Worm (Caenorhabditis elegans) whole organism, L1 larva: ENCODE data around the gene clec-129.

Experiments used
- C04F5.9 ChIP-seq: sonication (generic microtip); optimal IDR thresholded peaks from 2 replicates; lab custom pipeline; 2016; ENCODE audit warnings: missing genetic modification characterization, missing compliant biosample characterization
- C34B4.2 ChIP-seq: sonication (generic microtip); optimal IDR thresholded peaks from 2 replicates; lab custom pipeline; 2017; ENCODE audit warnings: mild to moderate bottlenecking, missing genetic modification characterization, missing compliant biosample characterization
- F16B12.6 ChIP-seq: fragments of 150-350 bp; optimal IDR thresholded peaks from 2 replicates; lab custom pipeline; 2014; ENCODE audit warnings: missing biosample characterization, missing genetic modification characterization
- alr-1 ChIP-seq: fragments of 200-800 bp; sonication (Bioruptor generic); optimal IDR thresholded peaks from 2 replicates; lab custom pipeline; 2018; ENCODE audit warnings: borderline replicate concordance, mild to moderate bottlenecking, missing genetic modification characterization, missing compliant biosample characterization
- aly-2 ChIP-seq: fragments of 150-350 bp; optimal IDR thresholded peaks from 2 replicates; lab custom pipeline; 2014; ENCODE audit warnings: missing biosample characterization, missing genetic modification characterization
- ama-1 ChIP-seq: fragments of 150-350 bp; optimal IDR thresholded peaks from 2 replicates; lab custom pipeline; 2014
- ceh-8 ChIP-seq: fragments of 200-800 bp; sonication (Bioruptor generic); optimal IDR thresholded peaks from 2 replicates; lab custom pipeline; 2018; ENCODE audit warnings: mild to moderate bottlenecking, missing genetic modification characterization, moderate library complexity, missing compliant biosample characterization
- ceh-82 ChIP-seq, 3 experiments: fragments of 150-350 bp in 1 of 3; sonication (generic microtip) in 2 of 3; optimal IDR thresholded peaks; 2 replicates each; lab custom pipeline; 2014 to 2017; ENCODE audit warnings: missing biosample characterization in 3 of 3, missing genetic modification characterization in 3 of 3
- ceh-88 ChIP-seq: fragments of 200-800 bp; sonication (Bioruptor generic); IDR thresholded peaks from 2 replicates; pipeline ENCODE4 v1.3.6; 2022; ENCODE audit warnings: missing genetic modification characterization, missing compliant biosample characterization
- ceh-90 ChIP-seq: sonication (generic microtip); optimal IDR thresholded peaks from 2 replicates; lab custom pipeline; 2016; ENCODE audit warnings: missing genetic modification characterization, missing compliant biosample characterization
- ces-1 ChIP-seq: fragments of 150-350 bp; optimal IDR thresholded peaks from 2 replicates; lab custom pipeline; 2014; ENCODE audit warnings: missing biosample characterization, missing genetic modification reagents, missing genetic modification characterization
- efl-1 ChIP-seq, 4 experiments: fragments of 150-350 bp; optimal IDR thresholded peaks in 3 of 4; peaks in 1 of 4; 1 replicate in 1 of 4; 2 replicates in 3 of 4; lab custom pipeline; 2014; ENCODE audit warnings: missing biosample characterization in 2 of 4, missing genetic modification characterization in 2 of 4, missing genetic modification reagents in 2 of 4
- efl-3 ChIP-seq: fragments of 200-800 bp; sonication (Bioruptor generic); optimal IDR thresholded peaks from 2 replicates; lab custom pipeline; 2018; ENCODE audit warnings: mild to moderate bottlenecking, missing genetic modification characterization, missing compliant biosample characterization
- egl-13 ChIP-seq: sonication (generic microtip); optimal IDR thresholded peaks from 2 replicates; lab custom pipeline; 2016; ENCODE audit warnings: missing genotype, missing genetic modification reagents, missing genetic modification characterization, missing compliant biosample characterization
- egl-27 ChIP-seq, 2 experiments: fragments of 150-350 bp in 1 of 2; sonication (generic microtip); optimal IDR thresholded peaks; 3 replicates each; lab custom pipeline; 2017 to 2018; ENCODE audit warnings: missing biosample characterization in 2 of 2, missing genetic modification characterization in 2 of 2, missing genetic modification reagents in 2 of 2
- ets-5 ChIP-seq: fragments of 200-800 bp; sonication (Bioruptor generic); IDR thresholded peaks from 2 replicates; pipeline ENCODE4 v1.3.6; 2022; ENCODE audit warnings: missing genetic modification characterization, missing compliant biosample characterization
- fkh-10 ChIP-seq: sonication (generic microtip); optimal IDR thresholded peaks from 2 replicates; lab custom pipeline; 2017; ENCODE audit warnings: missing biosample characterization, missing genetic modification reagents, missing genetic modification characterization
- fkh-4 ChIP-seq: sonication (generic microtip); optimal IDR thresholded peaks from 2 replicates; lab custom pipeline; 2016; ENCODE audit warnings: missing compliant biosample characterization, missing genetic modification characterization, borderline replicate concordance
- fkh-8 ChIP-seq: sonication (generic microtip); optimal IDR thresholded peaks from 2 replicates; lab custom pipeline; 2016; ENCODE audit warnings: mild to moderate bottlenecking, missing genetic modification characterization, missing compliant biosample characterization
- fos-1 ChIP-seq: fragments of 150-350 bp; optimal IDR thresholded peaks from 2 replicates; lab custom pipeline; 2014; ENCODE audit warnings: missing biosample characterization, missing genetic modification characterization
- grh-1 ChIP-seq: fragments of 200-800 bp; sonication (Bioruptor generic); IDR thresholded peaks from 2 replicates; pipeline ENCODE4 v1.3.6; 2022; ENCODE audit warnings: missing genetic modification reagents, missing genetic modification characterization, missing compliant biosample characterization
- irx-1 ChIP-seq: sonication (generic microtip); optimal IDR thresholded peaks from 2 replicates; lab custom pipeline; 2016; ENCODE audit warnings: missing genetic modification characterization, missing compliant biosample characterization
- isw-1 ChIP-seq: fragments of 200-800 bp; sonication (Bioruptor generic); IDR thresholded peaks from 2 replicates; pipeline ENCODE4 v1.3.6; 2022; ENCODE audit warnings: missing genetic modification characterization, missing compliant biosample characterization
- lin-13 ChIP-seq: fragments of 150-350 bp; optimal IDR thresholded peaks from 2 replicates; lab custom pipeline; 2014; ENCODE audit warnings: missing biosample characterization, missing genetic modification reagents, missing genetic modification characterization
- lin-14 ChIP-seq: fragments of 200-800 bp; sonication (Bioruptor generic); optimal IDR thresholded peaks from 2 replicates; lab custom pipeline; 2018; ENCODE audit warnings: mild to moderate bottlenecking, missing genetic modification characterization, moderate library complexity, missing compliant biosample characterization
- lin-15B ChIP-seq: fragments of 150-350 bp; sonication (generic microtip); optimal IDR thresholded peaks from 3 replicates; lab custom pipeline; 2014; ENCODE audit warnings: missing biosample characterization, missing genetic modification characterization
- lin-35 ChIP-seq, 2 experiments: fragments of 150-350 bp; optimal IDR thresholded peaks; 2 replicates each; lab custom pipeline; 2014; ENCODE audit warnings: missing biosample characterization in 2 of 2, missing genetic modification characterization in 2 of 2, missing genetic modification reagents in 2 of 2
- lsy-2 ChIP-seq, 2 experiments: fragments of 150-350 bp; optimal IDR thresholded peaks; 2 replicates each; lab custom pipeline; 2014; ENCODE audit warnings: missing biosample characterization in 2 of 2, missing genetic modification characterization in 2 of 2
- mab-9 ChIP-seq: fragments of 200-800 bp; sonication (Bioruptor generic); IDR thresholded peaks from 2 replicates; pipeline ENCODE4 v1.3.6; 2022; ENCODE audit warnings: missing genetic modification reagents, missing genetic modification characterization, missing compliant biosample characterization
- mdl-1 ChIP-seq, 2 experiments: fragments of 150-350 bp; optimal IDR thresholded peaks; 2 replicates each; lab custom pipeline; 2014 to 2017; ENCODE audit warnings: missing biosample characterization in 2 of 2, missing genetic modification characterization in 2 of 2, inconsistent platforms in 1 of 2
- mef-2 ChIP-seq: fragments of 150-350 bp; optimal IDR thresholded peaks from 2 replicates; lab custom pipeline; 2014; ENCODE audit warnings: missing biosample characterization, missing genetic modification characterization
- nhr-19 ChIP-seq: fragments of 200-800 bp; sonication (Bioruptor generic); conservative IDR thresholded peaks from 2 replicates; pipeline ENCODE4 v1.3.6; 2022; ENCODE audit warnings: missing genetic modification characterization, missing compliant biosample characterization
- nhr-20 ChIP-seq: sonication (generic microtip); optimal IDR thresholded peaks from 2 replicates; lab custom pipeline; 2016; ENCODE audit warnings: mild to moderate bottlenecking, missing genetic modification characterization, missing compliant biosample characterization
- nhr-237 ChIP-seq: fragments of 150-350 bp; optimal IDR thresholded peaks from 2 replicates; lab custom pipeline; 2014; ENCODE audit warnings: missing biosample characterization, missing genetic modification characterization
- nhr-47 ChIP-seq: sonication (generic microtip); optimal IDR thresholded peaks from 2 replicates; lab custom pipeline; 2016; ENCODE audit warnings: mild to moderate bottlenecking, missing genetic modification characterization, moderate library complexity, missing compliant biosample characterization
- nhr-71 ChIP-seq: sonication (generic microtip); optimal IDR thresholded peaks from 2 replicates; lab custom pipeline; 2016; ENCODE audit warnings: mild to moderate bottlenecking, missing genetic modification characterization, moderate library complexity, missing compliant biosample characterization
- nhr-76 ChIP-seq: sonication (generic microtip); optimal IDR thresholded peaks from 2 replicates; lab custom pipeline; 2017; ENCODE audit warnings: missing biosample characterization, missing genetic modification characterization
- pag-3 ChIP-seq: sonication (generic microtip); optimal IDR thresholded peaks from 2 replicates; lab custom pipeline; 2017; ENCODE audit warnings: missing genetic modification characterization, mild to moderate bottlenecking, missing compliant biosample characterization, antibody characterized with exemption, borderline replicate concordance; ENCODE audit not compliant: insufficient read depth
- pax-3 ChIP-seq: fragments of 200-800 bp; sonication (Bioruptor generic); optimal IDR thresholded peaks from 2 replicates; lab custom pipeline; 2018; ENCODE audit warnings: mild to moderate bottlenecking, missing genetic modification characterization, moderate library complexity, missing compliant biosample characterization
- pqm-1 ChIP-seq: sonication (generic microtip); optimal IDR thresholded peaks from 3 replicates; lab custom pipeline; 2017; ENCODE audit warnings: missing biosample characterization, missing genetic modification characterization
- rnt-1 ChIP-seq: sonication (generic microtip); optimal IDR thresholded peaks from 2 replicates; lab custom pipeline; 2016; ENCODE audit warnings: mild to moderate bottlenecking, missing genetic modification characterization, moderate library complexity, missing compliant biosample characterization
- skn-1 ChIP-seq: fragments of 150-350 bp; optimal IDR thresholded peaks from 2 replicates; lab custom pipeline; 2014; ENCODE audit warnings: missing biosample characterization, missing genetic modification characterization
- snpc-4 ChIP-seq: fragments of 150-350 bp; optimal IDR thresholded peaks from 2 replicates; lab custom pipeline; 2014; ENCODE audit warnings: missing biosample characterization, missing genetic modification characterization
- sup-37 ChIP-seq: fragments of 200-800 bp; sonication (Bioruptor generic); optimal IDR thresholded peaks from 2 replicates; lab custom pipeline; 2018; ENCODE audit warnings: mild to moderate bottlenecking, missing genetic modification characterization, missing compliant biosample characterization
- tlp-1 ChIP-seq: fragments of 150-350 bp; optimal IDR thresholded peaks from 2 replicates; lab custom pipeline; 2014; ENCODE audit warnings: missing biosample characterization, missing genetic modification characterization
- unc-30 ChIP-seq: sonication (generic microtip); optimal IDR thresholded peaks from 2 replicates; lab custom pipeline; 2017; ENCODE audit warnings: missing biosample characterization, missing genetic modification characterization
- unc-62 ChIP-seq: fragments of 150-350 bp; optimal IDR thresholded peaks from 2 replicates; lab custom pipeline; 2014; ENCODE audit warnings: missing biosample characterization, missing genetic modification reagents, missing genetic modification characterization
- unc-86 ChIP-seq: sonication (generic microtip); optimal IDR thresholded peaks from 2 replicates; lab custom pipeline; 2016; ENCODE audit warnings: missing genetic modification characterization, missing compliant biosample characterization
- xbp-1 ChIP-seq: sonication (generic microtip); optimal IDR thresholded peaks from 2 replicates; lab custom pipeline; 2016; ENCODE audit warnings: missing genetic modification characterization, missing compliant biosample characterization
- zag-1 ChIP-seq: fragments of 150-350 bp; optimal IDR thresholded peaks from 2 replicates; lab custom pipeline; 2014; ENCODE audit warnings: missing biosample characterization, missing genetic modification characterization
- zip-4 ChIP-seq: fragments of 200-800 bp; sonication (Bioruptor generic); optimal IDR thresholded peaks from 2 replicates; lab custom pipeline; 2018; ENCODE audit warnings: mild to moderate bottlenecking, missing genetic modification characterization, moderate library complexity, missing compliant biosample characterization
- ztf-11 ChIP-seq, 2 experiments: sonication (generic microtip); optimal IDR thresholded peaks; 2 replicates each; lab custom pipeline; 2016 to 2017; ENCODE audit warnings: missing genetic modification characterization in 2 of 2, missing biosample characterization in 1 of 2, missing compliant biosample characterization in 1 of 2

The clec-129 gene

DNA sequence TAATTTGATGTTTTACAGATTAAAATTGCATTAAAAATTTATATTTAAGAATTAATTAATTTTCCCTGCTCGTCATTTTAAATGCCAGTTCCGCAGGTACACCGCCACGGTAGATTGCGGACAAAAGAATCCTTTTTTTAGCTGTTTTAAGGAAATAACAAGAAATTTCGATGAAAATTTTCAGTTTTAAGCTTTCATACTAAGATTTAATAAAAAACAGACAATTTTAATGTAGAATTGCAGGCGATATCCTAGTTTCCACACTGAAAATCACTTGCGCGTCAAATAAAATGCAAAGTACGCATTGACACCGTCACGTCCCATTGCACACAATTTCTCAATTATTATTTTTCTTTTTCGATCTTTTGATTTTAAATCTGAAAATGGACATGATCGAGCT, 17.8 kb upstream of the clec-129 start, which contains the start of gene dnc-3:
TSS of gene dnc-3 (plus strand) at position 272 of the 400 bp plus-strand sequence.
- TF ChIP-seq zag-1 (tag; lab: Kevin White, UChicago) (no peak), alr-1 (tag; lab: Kevin White, UChicago) (no peak), tlp-1 (tag; lab: Kevin White, UChicago) (no peak), F16B12.6 (tag; lab: Kevin White, UChicago) (peak; percentile 83), isw-1 (GFP tag; lab: Robert Waterston, UW) (peak; percentile 72), efl-3 (peak; percentile 19), mab-9 (GFP tag; lab: Robert Waterston, UW) (peak; percentile 50; the same call in 1 of the 2 replicates), pax-3 (tag; lab: Kevin White, UChicago) (peak; percentile 70), nhr-237 (tag; lab: Kevin White, UChicago) (peak; percentile 30), fkh-10 (GFP tag; lab: Kevin White, UChicago) (no peak), ceh-82 (tag; optimal IDR thresholded peaks at IDR 0.05; lab: Kevin White, UChicago) (peak in 1 of 3 experiments; percentile 9), pag-3 (no peak), C34B4.2 (tag; lab: Kevin White, UChicago) (no peak), egl-27 (tag; optimal IDR thresholded peaks at IDR 0.05; lab: Kevin White, UChicago) (no peak), unc-62 (GFP tag; lab: Kevin White, UChicago) (no peak), ets-5 (GFP tag; lab: Robert Waterston, UW) (no peak), nhr-19 (GFP tag; lab: Robert Waterston, UW) (peak; percentile 61), pqm-1 (no peak), mef-2 (tag; lab: Kevin White, UChicago) (no peak), unc-86 (peak; percentile 56), nhr-71 (tag; lab: Kevin White, UChicago) (peak; percentile 86), nhr-20 (peak; percentile 80), unc-30 (no peak), sup-37 (GFP tag; lab: Kevin White, UChicago) (peak; percentile 52), lin-13 (GFP tag; lab: Kevin White, UChicago) (peak; percentile 29), fkh-8 (tag; lab: Kevin White, UChicago) (peak; percentile 75), efl-1 (optimal IDR thresholded peaks at IDR 0.05; lab: Kevin White, UChicago) (peak; percentile 44 to 70), efl-1 (GFP tag; optimal IDR thresholded peaks at IDR 0.05 in 1 of 2; lab: Kevin White, UChicago) (peak; percentile 52 to 96), lin-14 (GFP tag; lab: Kevin White, UChicago) (peak; percentile 80), C04F5.9 (tag; lab: Kevin White, UChicago) (peak; percentile 77), grh-1 (GFP tag; lab: Robert Waterston, UW) (peak; percentile 56), xbp-1 (tag; lab: Kevin White, UChicago) (peak; percentile 84), fos-1 (peak; percentile 29), nhr-47 (tag; lab: Kevin White, UChicago) (peak; percentile 87), rnt-1 (no peak), lin-15B (peak; percentile 28), snpc-4 (peak; percentile 31), mdl-1 (tag; optimal IDR thresholded peaks at IDR 0.05; lab: Kevin White, UChicago) (no peak), ztf-11 (tag; optimal IDR thresholded peaks at IDR 0.05; lab: Kevin White, UChicago) (peak in 1 of 2 experiments; percentile 44), ceh-88 (GFP tag; lab: Robert Waterston, UW) (0 out of 2 replicates have a peak, but pooled peaks have one; percentile 41), ama-1 (lab: Kevin White, UChicago) (no peak), lin-35 (GFP tag; optimal IDR thresholded peaks at IDR 0.05; lab: Kevin White, UChicago) (peak; percentile 49 to 54), ceh-90 (tag; lab: Kevin White, UChicago) (peak; percentile 62), aly-2 (peak; percentile 20), lsy-2 (tag; optimal IDR thresholded peaks at IDR 0.05; lab: Kevin White, UChicago) (peak; percentile 75 to 77), nhr-76 (tag; lab: Kevin White, UChicago) (no peak), skn-1 (no peak), egl-13 (tag; lab: Kevin White, UChicago) (peak; percentile 73), ceh-8 (GFP tag; lab: Kevin White, UChicago) (peak; percentile 50), fkh-4 (tag; lab: Kevin White, UChicago) (peak; percentile 72), ces-1 (no peak), zip-4 (GFP tag; lab: Kevin White, UChicago) (peak; percentile 69), irx-1 (tag; lab: Kevin White, UChicago) (peak; percentile 81)
